Worm (Caenorhabditis elegans) whole organism, L2 larva: Measurements from ENCODE around the gene hcp-1.

Source experiments
- C34F6.9 ChIP-seq: fragments of 150-350 bp; optimal IDR thresholded peaks from 2 replicates; lab custom pipeline; 2014; ENCODE audit warnings: missing biosample characterization, missing genetic modification characterization
- ceh-16 ChIP-seq: fragments of 150-350 bp; optimal IDR thresholded peaks from 2 replicates; lab custom pipeline; 2014; ENCODE audit warnings: missing biosample characterization, missing genetic modification characterization
- fos-1 ChIP-seq: fragments of 150-350 bp; optimal IDR thresholded peaks from 2 replicates; lab custom pipeline; 2014; ENCODE audit warnings: missing biosample characterization, missing genetic modification characterization
- lsy-2 ChIP-seq, 2 experiments: fragments of 150-350 bp in 1 of 2; sonication (generic microtip) in 1 of 2; optimal IDR thresholded peaks; 2 replicates each; lab custom pipeline; 2014 to 2017; ENCODE audit warnings: missing biosample characterization in 2 of 2, missing genetic modification characterization in 2 of 2
- nhr-10 ChIP-seq: sonication (generic microtip); optimal IDR thresholded peaks from 2 replicates; lab custom pipeline; 2017; ENCODE audit warnings: missing biosample characterization, missing genetic modification characterization
- nhr-12 ChIP-seq: fragments of 150-350 bp; optimal IDR thresholded peaks from 2 replicates; lab custom pipeline; 2014; ENCODE audit warnings: missing biosample characterization, missing genetic modification characterization
- sma-9 ChIP-seq, 2 experiments: fragments of 150-350 bp in 1 of 2; sonication (generic microtip) in 1 of 2; optimal IDR thresholded peaks; 2 replicates each; lab custom pipeline; 2014 to 2016; ENCODE audit warnings: missing genetic modification characterization in 2 of 2, mild to moderate bottlenecking in 1 of 2, missing biosample characterization in 1 of 2, missing compliant biosample characterization in 1 of 2, missing genetic modification reagents in 1 of 2, moderate library complexity in 1 of 2

hcp-1 gene

DNA sequence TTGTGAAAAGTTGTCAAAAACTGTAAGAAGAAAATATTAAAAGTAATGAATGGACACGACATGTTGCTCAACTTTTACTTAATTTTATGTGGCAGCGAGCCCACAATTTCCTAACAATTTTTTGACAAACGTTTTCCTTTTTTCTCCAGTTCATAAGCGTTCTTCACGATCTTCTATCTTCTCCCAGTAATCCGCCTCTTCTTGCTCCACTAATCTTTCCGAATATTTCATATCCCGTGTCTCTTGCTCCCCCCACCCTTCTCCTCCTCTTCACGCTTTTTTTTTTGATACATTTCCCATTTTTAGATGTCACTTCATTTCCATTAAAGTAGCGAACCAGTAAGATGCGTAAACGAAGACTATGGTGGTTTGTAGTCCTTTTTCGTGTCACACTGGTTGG lies 38.9 kb downstream of the hcp-1 start, which contains the start of gene scd-2:
scd-2 (plus strand) TSS at position 301 of the 400 bp plus-strand sequence.
- TF ChIP-seq nhr-12 (tag; lab: Kevin White, UChicago) (no peak), ceh-16 (no peak)

DNA sequence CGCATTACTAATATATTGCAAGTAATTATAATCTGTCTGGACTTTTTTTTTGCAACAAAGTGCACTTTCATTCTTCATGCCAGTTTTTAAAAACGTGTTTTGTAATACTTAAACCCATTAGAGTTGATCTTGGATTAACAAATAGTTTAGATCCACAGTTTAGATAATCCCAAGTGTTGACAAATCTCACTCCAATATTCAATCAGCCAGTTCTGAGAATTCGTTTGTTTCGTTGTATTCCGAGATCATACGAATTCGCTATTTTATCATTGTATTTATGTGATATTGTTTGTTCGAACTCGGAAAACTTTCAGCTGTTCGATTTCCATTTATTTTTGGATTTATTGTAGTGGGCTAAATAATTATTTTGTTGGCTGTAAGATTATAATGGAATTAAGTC lies 51.8 kb downstream of the hcp-1 start:
- TF ChIP-seq C34F6.9 (tag; lab: Kevin White, UChicago) (no peak), fos-1 (no peak), sma-9 (GFP tag; optimal IDR thresholded peaks at IDR 0.05; lab: Kevin White, UChicago) (peak; percentile 30), sma-9 (tag; optimal IDR thresholded peaks at IDR 0.05; lab: Kevin White, UChicago) (no peak), nhr-10 (no peak), lsy-2 (tag; optimal IDR thresholded peaks at IDR 0.05; lab: Kevin White, UChicago) (no peak)
